Comparison of ENCODE assay signal across 1 fruit fly cellular context in genomic region chr3R:15836864-15837824, dm6.
TF ChIP-seq lines count a peak whose summit lies in the region.

Gene ND-23, minus strand, starts transcription at chr3R:15837117.
Gene spn-E, plus strand, starts transcription at chr3R:15837419.

TF ChIP-seq in whole organism, embryonic, 481 proteins besides CTCF, POLR2A, EP300 and RAD21 (continued from another document):
- TF ChIP-seq Lhr (GFP tag; optimal IDR thresholded peaks at IDR 0.05; lab: Kevin White, UChicago), result no peak
